Worm (Caenorhabditis elegans): Measurements from ENCODE around the gene ZK1127.5.

Gene ZK1127.5

DNA sequence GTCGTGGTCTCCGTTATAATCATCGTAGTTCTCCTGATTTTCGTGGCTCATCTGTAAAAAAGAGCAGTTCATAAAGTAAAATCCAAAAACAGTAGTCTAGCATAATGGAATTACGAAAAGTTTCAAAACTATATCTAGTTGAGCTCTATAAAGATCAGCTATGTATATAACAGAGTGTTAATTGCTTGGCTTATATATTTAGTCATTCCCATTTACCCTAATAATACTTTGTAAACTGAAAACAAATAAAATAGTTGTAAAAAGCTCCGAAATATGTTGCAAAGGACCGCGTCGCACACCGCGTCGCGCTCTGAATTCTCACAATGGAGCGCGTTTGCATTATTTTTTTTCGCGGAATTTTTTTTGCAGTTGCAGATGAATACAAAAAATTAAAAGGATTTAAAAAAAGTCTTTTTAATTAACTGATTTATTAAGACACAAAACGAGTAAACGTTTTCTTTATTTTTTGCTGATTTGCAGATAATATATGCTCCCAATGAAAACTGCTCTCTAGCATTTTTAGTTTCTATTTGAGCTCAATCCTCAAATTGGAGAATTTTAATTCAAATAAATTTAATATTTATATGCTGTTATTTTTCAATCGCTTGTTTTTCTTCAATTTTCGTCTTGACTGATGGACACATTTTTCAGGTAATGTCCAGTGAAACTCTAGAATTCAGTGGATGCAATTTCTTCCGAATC lies at the start of gene ZK1127.5, which contains the start of gene tcer-1:
ZK1127.5 (plus strand) TSS at position 652 of the 702 bp plus-strand sequence.
tcer-1 (minus strand) TSS at position 51 of the 702 bp plus-strand sequence.
- no peak for TF ChIP-seq ceh-9 (tag; optimal IDR thresholded peaks at IDR 0.05)
- no peak for TF ChIP-seq elt-1 (tag; optimal IDR thresholded peaks at IDR 0.05)
- TF ChIP-seq nhr-23 (tag; optimal IDR thresholded peaks at IDR 0.05): peak; percentile 39
- peak; percentile 37 for TF ChIP-seq elt-2 (tag; optimal IDR thresholded peaks at IDR 0.05)
- TF ChIP-seq tbx-2 (tag; optimal IDR thresholded peaks at IDR 0.05): no peak
- TF ChIP-seq nfya-1 (tag; optimal IDR thresholded peaks at IDR 0.05; ENCODE audit: insufficient read depth): peak; percentile 74
- no peak for TF ChIP-seq unc-62 (GFP tag; optimal IDR thresholded peaks at IDR 0.05)
- TF ChIP-seq lin-15B (tag; optimal IDR thresholded peaks at IDR 0.05): peak; percentile 77
- no peak for TF ChIP-seq nhr-67 (tag; optimal IDR thresholded peaks at IDR 0.05)
- TF ChIP-seq mml-1 (tag; optimal IDR thresholded peaks at IDR 0.05): no peak
- TF ChIP-seq hmg-11 (tag; optimal IDR thresholded peaks at IDR 0.05): peak; percentile 70
- peak; percentile 25 for TF ChIP-seq nhr-25 (tag; optimal IDR thresholded peaks at IDR 0.05)
- TF ChIP-seq nhr-12 (tag; optimal IDR thresholded peaks at IDR 0.05): no peak
- peak; percentile 21 for TF ChIP-seq pqm-1 (tag; optimal IDR thresholded peaks at IDR 0.05)
- TF ChIP-seq egl-5 (tag; optimal IDR thresholded peaks at IDR 0.05): peak; percentile 53
- peak; percentile 64 for TF ChIP-seq snpc-4 (tag; optimal IDR thresholded peaks at IDR 0.05)
- peak; percentile 83 for TF ChIP-seq pha-4 (tag; optimal IDR thresholded peaks at IDR 0.05)
- peak; percentile 20 for TF ChIP-seq lin-39 (tag; optimal IDR thresholded peaks at IDR 0.05)
- TF ChIP-seq eor-1 (tag; optimal IDR thresholded peaks at IDR 0.05): no peak

DNA sequence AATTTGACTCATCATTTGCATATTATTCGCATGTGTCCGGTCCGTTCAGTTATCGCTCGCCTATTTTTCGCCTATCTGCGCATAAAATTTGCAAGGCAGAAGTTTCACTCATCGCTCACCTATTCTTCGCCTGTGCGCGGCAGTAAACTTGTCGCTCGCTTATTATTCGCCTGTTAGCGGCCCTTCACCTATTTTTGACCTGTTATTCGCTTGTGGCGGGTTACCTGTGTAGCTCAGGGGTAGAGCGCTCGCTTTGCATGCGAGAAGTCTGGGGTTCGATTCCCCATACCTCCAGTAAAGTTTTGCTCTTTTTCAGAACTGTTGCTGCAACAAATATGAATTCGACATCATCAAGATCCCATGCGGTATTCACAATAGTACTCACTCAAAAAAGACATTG lies 49.1 kb upstream of the ZK1127.5 start:
- TF ChIP-seq elt-2 (tag; optimal IDR thresholded peaks at IDR 0.05): peak; percentile 24
- TF ChIP-seq lsy-12 (tag; optimal IDR thresholded peaks at IDR 0.05): peak; percentile 13

DNA sequence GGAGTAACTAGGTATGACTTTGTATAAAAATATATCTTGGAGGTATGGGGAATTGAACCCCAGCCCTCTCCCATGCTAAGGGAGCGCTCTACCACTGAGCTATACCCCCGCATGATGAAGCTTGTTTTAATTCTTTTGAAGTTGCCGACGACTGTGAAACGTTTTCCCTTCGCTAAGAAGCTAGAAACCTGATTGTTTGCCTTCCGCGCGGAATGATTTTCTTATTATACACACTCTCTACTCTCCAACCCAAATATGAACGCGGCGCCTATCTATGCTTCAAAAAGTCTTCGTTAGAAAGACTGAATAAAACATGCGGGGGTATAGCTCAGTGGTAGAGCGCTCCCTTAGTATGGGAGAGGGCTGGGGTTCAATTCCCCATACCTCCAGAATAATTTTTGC lies 47.5 kb upstream of the ZK1127.5 start:
- TF ChIP-seq unc-39 (tag; optimal IDR thresholded peaks at IDR 0.05): no peak
- TF ChIP-seq lin-15B (tag; optimal IDR thresholded peaks at IDR 0.05): no peak
- TF ChIP-seq nhr-23 (tag; optimal IDR thresholded peaks at IDR 0.05): peak; percentile 1
- peak; percentile 28 for TF ChIP-seq nhr-25 (tag; optimal IDR thresholded peaks at IDR 0.05)
- TF ChIP-seq nfya-1 (tag; optimal IDR thresholded peaks at IDR 0.05; ENCODE audit: insufficient read depth): peak; percentile 19
- peak; percentile 4 for TF ChIP-seq pqm-1 (tag; optimal IDR thresholded peaks at IDR 0.05)
- no peak for TF ChIP-seq eor-1 (tag; optimal IDR thresholded peaks at IDR 0.05)
- TF ChIP-seq nhr-43 (tag; optimal IDR thresholded peaks at IDR 0.05; ENCODE audit: poor library complexity, severe bottlenecking): peak; percentile 58
- peak; percentile 9 for TF ChIP-seq hmg-11 (tag; optimal IDR thresholded peaks at IDR 0.05)

DNA sequence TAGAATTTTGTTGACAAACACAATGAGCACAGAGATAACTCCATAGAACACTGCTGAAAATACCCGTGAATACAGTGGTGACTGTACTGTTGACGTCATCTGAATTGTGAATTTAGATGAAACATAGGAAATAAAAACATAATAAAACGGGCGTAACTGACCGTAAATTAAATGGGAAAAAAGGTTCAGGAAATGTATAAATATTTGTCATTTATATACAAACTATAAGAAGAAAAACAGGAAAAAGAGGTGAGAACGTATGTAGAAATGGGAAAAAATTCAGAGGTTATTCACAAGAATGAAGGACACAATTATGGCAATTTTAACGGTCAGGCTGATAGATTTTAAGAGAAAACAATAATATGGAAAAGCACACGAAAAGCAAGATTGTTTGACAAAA lies 37.9 kb upstream of the ZK1127.5 start, which contains the start of gene sqv-7:
sqv-7 (minus strand) TSS at position 101 of the 400 bp plus-strand sequence.
- TF ChIP-seq ceh-82 (tag; optimal IDR thresholded peaks at IDR 0.05): no peak
- no peak for TF ChIP-seq nhr-77 (tag; optimal IDR thresholded peaks at IDR 0.05)
- TF ChIP-seq daf-12 (tag; optimal IDR thresholded peaks at IDR 0.05): no peak
- TF ChIP-seq R02D3.7 (tag; optimal IDR thresholded peaks at IDR 0.05): no peak
- TF ChIP-seq nfya-1 (tag; optimal IDR thresholded peaks at IDR 0.05; ENCODE audit: insufficient read depth): no peak
- TF ChIP-seq nhr-237 (tag; optimal IDR thresholded peaks at IDR 0.05): no peak
- no peak for TF ChIP-seq unc-62 (GFP tag; optimal IDR thresholded peaks at IDR 0.05)
- no peak for TF ChIP-seq pha-4 (tag; optimal IDR thresholded peaks at IDR 0.05)

DNA sequence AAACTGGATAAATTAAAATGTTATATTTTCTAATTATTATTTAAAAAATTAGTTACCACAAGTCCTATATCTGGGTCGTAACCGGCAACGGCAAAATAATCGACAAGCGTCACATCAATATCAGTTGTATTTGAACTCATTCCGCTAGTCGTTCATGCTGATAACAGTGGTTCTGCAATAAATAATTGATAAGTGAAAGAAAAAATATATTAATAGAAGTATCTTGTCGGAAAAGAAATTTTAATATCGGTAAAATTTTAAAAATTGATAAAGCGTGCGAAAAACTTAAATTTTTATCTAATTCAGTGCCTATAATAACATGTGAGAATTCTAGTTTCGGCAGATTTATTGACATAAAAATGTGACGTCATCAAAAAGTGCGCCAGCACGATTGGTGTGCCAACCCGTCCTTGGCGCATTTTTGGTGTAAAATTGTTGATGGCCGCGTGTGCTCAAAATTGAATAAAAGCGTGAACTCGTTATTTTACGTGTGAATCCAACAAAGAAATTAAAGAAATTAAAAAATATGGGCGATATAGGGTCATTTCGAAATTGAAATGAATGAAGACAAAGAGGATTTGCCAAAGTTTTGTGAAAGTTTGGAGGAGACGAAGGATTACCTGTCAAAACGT lies 28.0 kb upstream of the ZK1127.5 start, which contains the start of the genes lst-6 and lst-5:
lst-6 (minus strand) TSS at position 140 of the 632 bp plus-strand sequence.
lst-5 (plus strand) TSS at position 544 of the 632 bp plus-strand sequence.
- TF ChIP-seq zag-1 (tag; optimal IDR thresholded peaks at IDR 0.05) (no peak), snpc-4 (tag; optimal IDR thresholded peaks at IDR 0.05) (peak; percentile 27), fos-1 (tag; optimal IDR thresholded peaks at IDR 0.05) (no peak), ztf-11 (tag; optimal IDR thresholded peaks at IDR 0.05) (no peak), eor-1 (tag; optimal IDR thresholded peaks at IDR 0.05) (no peak), nfya-1 (tag; optimal IDR thresholded peaks at IDR 0.05; ENCODE audit: insufficient read depth) (peak; percentile 67), tbx-2 (tag; optimal IDR thresholded peaks at IDR 0.05) (no peak), fkh-10 (GFP tag; optimal IDR thresholded peaks at IDR 0.05) (peak; percentile 57), elt-1 (tag; optimal IDR thresholded peaks at IDR 0.05) (no peak), ceh-82 (tag; optimal IDR thresholded peaks at IDR 0.05) (no peak), elt-2 (tag; optimal IDR thresholded peaks at IDR 0.05) (peak; percentile 94), pqm-1 (tag; optimal IDR thresholded peaks at IDR 0.05) (peak; percentile 30), lin-15B (tag; optimal IDR thresholded peaks at IDR 0.05) (peak; percentile 72), nhr-67 (tag; optimal IDR thresholded peaks at IDR 0.05) (no peak), unc-39 (tag; optimal IDR thresholded peaks at IDR 0.05) (no peak), nhr-77 (tag; optimal IDR thresholded peaks at IDR 0.05) (no peak), pha-4 (tag; optimal IDR thresholded peaks at IDR 0.05) (peak; percentile 76), nhr-25 (tag; optimal IDR thresholded peaks at IDR 0.05) (no peak), mdl-1 (tag; optimal IDR thresholded peaks at IDR 0.05) (no peak), nhr-76 (tag; optimal IDR thresholded peaks at IDR 0.05) (no peak), hmg-11 (tag; optimal IDR thresholded peaks at IDR 0.05) (peak; percentile 79), ceh-28 (tag; optimal IDR thresholded peaks at IDR 0.05) (peak; percentile 34), jun-1 (tag; optimal IDR thresholded peaks at IDR 0.05) (peak; percentile 47), ama-1 (optimal IDR thresholded peaks at IDR 0.05) (no peak), lin-39 (tag; optimal IDR thresholded peaks at IDR 0.05) (no peak), ztf-4 (tag; optimal IDR thresholded peaks at IDR 0.05) (no peak), lsy-12 (tag; optimal IDR thresholded peaks at IDR 0.05) (no peak)

Measured in whole organism, L3 larva.